Worm (Caenorhabditis elegans) whole organism, L2 larva: ENCODE results near the gene F56C9.6.

Source experiments
- F13H6.1 ChIP-seq: sonication (generic microtip); optimal IDR thresholded peaks from 2 replicates; lab custom pipeline; 2016; ENCODE audit warnings: missing genetic modification characterization, missing compliant biosample characterization
- R02D3.7 ChIP-seq: fragments of 150-350 bp; optimal IDR thresholded peaks from 2 replicates; lab custom pipeline; 2014; ENCODE audit warnings: missing biosample characterization, missing genetic modification characterization
- ZK546.5 ChIP-seq: sonication (generic microtip); optimal IDR thresholded peaks from 2 replicates; lab custom pipeline; 2017; ENCODE audit warnings: missing biosample characterization, missing genetic modification characterization
- alr-1 ChIP-seq: fragments of 150-350 bp; optimal IDR thresholded peaks from 2 replicates; lab custom pipeline; 2014; ENCODE audit warnings: missing biosample characterization, missing genetic modification characterization
- aly-2 ChIP-seq: fragments of 150-350 bp; optimal IDR thresholded peaks from 2 replicates; lab custom pipeline; 2014; ENCODE audit warnings: missing biosample characterization, missing genetic modification characterization
- ama-1 ChIP-seq: fragments of 150-350 bp; optimal IDR thresholded peaks from 2 replicates; lab custom pipeline; 2018; ENCODE audit warnings: inconsistent platforms
- blmp-1 ChIP-seq: sonication (generic microtip); optimal IDR thresholded peaks from 2 replicates; lab custom pipeline; 2017; ENCODE audit warnings: missing genetic modification characterization, mild to moderate bottlenecking, missing compliant biosample characterization, antibody characterized with exemption, moderate library complexity; ENCODE audit not compliant: insufficient read depth
- ceh-16 ChIP-seq: fragments of 150-350 bp; optimal IDR thresholded peaks from 2 replicates; lab custom pipeline; 2014; ENCODE audit warnings: missing biosample characterization, missing genetic modification characterization
- ceh-82 ChIP-seq: fragments of 150-350 bp; optimal IDR thresholded peaks from 2 replicates; lab custom pipeline; 2014; ENCODE audit warnings: missing biosample characterization, missing genetic modification characterization
- crh-2 ChIP-seq: sonication (generic microtip); optimal IDR thresholded peaks from 2 replicates; lab custom pipeline; 2017; ENCODE audit warnings: missing biosample characterization, missing genetic modification characterization
- elt-1 ChIP-seq: fragments of 150-350 bp; optimal IDR thresholded peaks from 2 replicates; lab custom pipeline; 2014; ENCODE audit warnings: missing biosample characterization, missing genetic modification characterization
- elt-3 ChIP-seq: sonication (generic microtip); optimal IDR thresholded peaks from 2 replicates; lab custom pipeline; 2017; ENCODE audit warnings: missing biosample characterization, missing genetic modification characterization
- fos-1 ChIP-seq: fragments of 150-350 bp; optimal IDR thresholded peaks from 2 replicates; lab custom pipeline; 2014; ENCODE audit warnings: missing biosample characterization, missing genetic modification characterization
- gmeb-1 ChIP-seq: fragments of 150-350 bp; optimal IDR thresholded peaks from 2 replicates; lab custom pipeline; 2014; ENCODE audit warnings: missing biosample characterization, missing genetic modification characterization
- lin-11 ChIP-seq: fragments of 150-350 bp; sonication (generic microtip); optimal IDR thresholded peaks from 2 replicates; lab custom pipeline; 2014; ENCODE audit warnings: missing biosample characterization, missing genetic modification characterization, inconsistent platforms, mixed read lengths
- lin-39 ChIP-seq: fragments of 150-350 bp; optimal IDR thresholded peaks from 2 replicates; lab custom pipeline; 2014; ENCODE audit warnings: missing biosample characterization, missing genetic modification reagents, missing genetic modification characterization
- lsy-2 ChIP-seq, 2 experiments: fragments of 150-350 bp in 1 of 2; sonication (generic microtip) in 1 of 2; optimal IDR thresholded peaks; 2 replicates each; lab custom pipeline; 2014 to 2017; ENCODE audit warnings: missing biosample characterization in 2 of 2, missing genetic modification characterization in 2 of 2
- mab-5 ChIP-seq: fragments of 150-350 bp; optimal IDR thresholded peaks from 2 replicates; lab custom pipeline; 2014; ENCODE audit warnings: missing biosample characterization, missing genetic modification characterization
- mbf-1 ChIP-seq: sonication (generic microtip); optimal IDR thresholded peaks from 2 replicates; lab custom pipeline; 2017; ENCODE audit warnings: missing biosample characterization, missing genetic modification characterization
- mdl-1 ChIP-seq, 2 experiments: fragments of 150-350 bp in 1 of 2; sonication (generic microtip) in 1 of 2; optimal IDR thresholded peaks; 2 replicates each; lab custom pipeline; 2017; ENCODE audit warnings: missing biosample characterization in 2 of 2, missing genetic modification characterization in 2 of 2
- nhr-10 ChIP-seq: sonication (generic microtip); optimal IDR thresholded peaks from 2 replicates; lab custom pipeline; 2017; ENCODE audit warnings: missing biosample characterization, missing genetic modification characterization
- nhr-11 ChIP-seq: fragments of 150-350 bp; optimal IDR thresholded peaks from 2 replicates; lab custom pipeline; 2014; ENCODE audit warnings: missing biosample characterization, missing genetic modification characterization
- nhr-129 ChIP-seq: fragments of 150-350 bp; optimal IDR thresholded peaks from 2 replicates; lab custom pipeline; 2014; ENCODE audit warnings: missing biosample characterization, missing genetic modification characterization
- nhr-21 ChIP-seq: fragments of 150-350 bp; optimal IDR thresholded peaks from 2 replicates; lab custom pipeline; 2014; ENCODE audit warnings: missing biosample characterization, missing genetic modification characterization
- nhr-23 ChIP-seq: fragments of 150-350 bp; optimal IDR thresholded peaks from 2 replicates; lab custom pipeline; 2014; ENCODE audit warnings: missing biosample characterization, missing genetic modification reagents, missing genetic modification characterization
- nhr-237 ChIP-seq: fragments of 150-350 bp; optimal IDR thresholded peaks from 2 replicates; lab custom pipeline; 2014; ENCODE audit warnings: missing biosample characterization, missing genetic modification characterization
- nhr-25 ChIP-seq: fragments of 150-350 bp; sonication (generic microtip); optimal IDR thresholded peaks from 3 replicates; lab custom pipeline; 2014; ENCODE audit warnings: missing biosample characterization, missing genetic modification characterization
- nhr-6 ChIP-seq: fragments of 150-350 bp; optimal IDR thresholded peaks from 2 replicates; lab custom pipeline; 2014; ENCODE audit warnings: missing biosample characterization, missing genetic modification characterization
- sma-3 ChIP-seq: sonication (generic microtip); optimal IDR thresholded peaks from 2 replicates; lab custom pipeline; 2016; ENCODE audit warnings: missing genetic modification reagents, missing genetic modification characterization, missing compliant biosample characterization
- sma-9 ChIP-seq, 2 experiments: fragments of 150-350 bp in 1 of 2; sonication (generic microtip) in 1 of 2; optimal IDR thresholded peaks; 2 replicates each; lab custom pipeline; 2014 to 2016; ENCODE audit warnings: missing genetic modification characterization in 2 of 2, mild to moderate bottlenecking in 1 of 2, missing biosample characterization in 1 of 2, missing compliant biosample characterization in 1 of 2, missing genetic modification reagents in 1 of 2, moderate library complexity in 1 of 2
- unc-55 ChIP-seq: fragments of 150-350 bp; sonication (generic microtip); optimal IDR thresholded peaks from 3 replicates; lab custom pipeline; 2014; ENCODE audit warnings: missing biosample characterization, missing genetic modification reagents, missing genetic modification characterization
- zag-1 ChIP-seq: fragments of 150-350 bp; optimal IDR thresholded peaks from 2 replicates; lab custom pipeline; 2014; ENCODE audit warnings: missing biosample characterization, missing genetic modification characterization
- ztf-1 ChIP-seq: fragments of 200-800 bp; sonication (Bioruptor generic); conservative IDR thresholded peaks from 2 replicates; pipeline ENCODE4 v1.3.6; 2022; ENCODE audit warnings: missing genetic modification characterization, missing compliant biosample characterization

The F56C9.6 gene

ce11 chrIII:7333906-7334531 lies 23.4 kb upstream of the F56C9.6 start:
- TF ChIP-seq nhr-129 (tag; lab: Kevin White, UChicago), result peak; percentile 57
- TF ChIP-seq lsy-2 (tag; optimal IDR thresholded peaks at IDR 0.05; lab: Kevin White, UChicago), result peak in 1 of 2 experiments; percentile 12
- peak; percentile 11 for TF ChIP-seq crh-2

DNA sequence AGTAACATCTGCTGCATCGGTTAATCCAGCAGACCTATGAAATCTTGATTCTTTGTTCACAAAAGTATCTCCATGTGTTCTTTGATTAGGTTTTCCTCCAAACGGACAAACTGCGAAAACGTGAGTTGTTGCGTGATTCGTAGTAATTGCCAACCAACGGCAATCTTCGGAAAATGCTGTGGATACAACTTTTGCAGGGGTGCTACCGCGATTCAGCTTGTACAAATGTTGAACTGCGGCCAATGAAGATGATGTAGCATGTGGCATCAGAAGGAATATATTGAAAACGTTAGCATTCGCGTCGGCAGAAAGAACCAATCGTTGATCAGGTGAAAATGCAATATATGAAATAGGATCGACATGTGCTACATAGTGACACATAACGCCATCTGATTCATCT lies 21.1 kb upstream of the F56C9.6 start:
- no peak for TF ChIP-seq gmeb-1 (tag; lab: Kevin White, UChicago)
- no peak for TF ChIP-seq ceh-82 (tag; lab: Kevin White, UChicago)
- no peak for TF ChIP-seq fos-1
- TF ChIP-seq nhr-6 (tag; lab: Kevin White, UChicago), result no peak
- no peak for TF ChIP-seq ztf-1 (GFP tag; lab: Robert Waterston, UW)
- no peak for TF ChIP-seq nhr-10

DNA sequence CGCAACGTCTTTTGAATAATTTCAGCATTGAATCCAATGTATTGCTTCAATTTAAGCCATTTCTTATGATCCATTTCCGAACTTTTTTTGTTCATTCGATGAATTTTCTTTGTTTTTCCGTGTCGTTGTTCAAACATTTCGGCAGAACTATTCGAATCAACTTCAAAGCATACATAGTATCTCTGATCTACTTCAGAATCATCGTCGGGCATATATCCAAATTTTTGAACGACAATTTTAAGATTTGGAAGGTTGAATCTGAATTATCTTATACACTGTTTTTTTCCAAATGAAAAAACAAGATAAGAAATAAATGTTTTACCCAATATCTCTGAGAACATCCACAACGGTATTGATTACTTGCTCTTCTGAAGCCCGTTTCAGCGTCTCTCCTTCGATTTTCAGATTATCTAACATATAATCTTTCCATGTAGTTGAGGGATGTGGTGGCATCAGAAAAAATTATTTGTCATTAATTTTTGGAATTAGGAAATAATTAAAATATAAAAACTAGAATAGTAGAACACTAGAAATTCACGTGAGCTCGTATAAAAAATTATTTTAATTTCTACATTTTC lies 18.7 kb upstream of the F56C9.6 start, which contains the start of gene lab-2:
Gene lab-2 (minus strand): TSS at position 453 of the 578 bp plus-strand sequence.
- TF ChIP-seq lsy-2 (tag; optimal IDR thresholded peaks at IDR 0.05; lab: Kevin White, UChicago) (peak in 1 of 2 experiments; percentile 29), ama-1 (peak; percentile 36), nhr-21 (peak; percentile 30), gmeb-1 (tag; lab: Kevin White, UChicago) (no peak), crh-2 (peak; percentile 26), unc-55 (GFP tag; lab: Kevin White, UChicago) (no peak), nhr-25 (tag; lab: Kevin White, UChicago) (peak; percentile 48)
- TF ChIP-seq, all 48 proteins: peak for 5

ce11 chrIII:7323331-7323730 lies 12.8 kb upstream of the F56C9.6 start:
- TF ChIP-seq F13H6.1, result no peak
- TF ChIP-seq elt-3 (tag; lab: Kevin White, UChicago), result no peak
- no peak for TF ChIP-seq mab-5 (tag; lab: Kevin White, UChicago)
- peak; percentile 57 for TF ChIP-seq fos-1
- no peak for TF ChIP-seq ZK546.5 (tag; lab: Kevin White, UChicago)

DNA sequence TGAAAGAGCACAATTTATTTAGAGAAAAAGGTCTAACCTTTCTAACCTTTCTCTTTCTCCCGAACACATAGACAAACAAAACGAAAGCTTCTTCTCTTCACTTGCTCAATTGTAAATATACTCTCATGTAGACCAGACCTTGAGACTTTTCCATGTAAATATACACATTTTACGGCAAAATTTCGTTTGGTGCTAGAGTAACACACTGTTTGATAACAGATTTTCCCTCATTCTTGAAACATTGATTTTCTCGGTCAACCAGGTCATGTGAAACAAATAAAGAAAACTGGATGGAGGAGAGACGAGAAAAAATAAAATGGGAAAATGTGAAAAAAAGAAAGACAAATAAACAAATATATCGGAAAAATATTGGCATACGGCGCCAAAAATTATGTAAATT lies 11.4 kb upstream of the F56C9.6 start:
- no peak for TF ChIP-seq mbf-1 (tag; lab: Kevin White, UChicago)
- no peak for TF ChIP-seq ztf-1 (GFP tag; lab: Robert Waterston, UW)
- TF ChIP-seq gmeb-1 (tag; lab: Kevin White, UChicago), result no peak
- no peak for TF ChIP-seq mdl-1 (tag; optimal IDR thresholded peaks at IDR 0.05; lab: Kevin White, UChicago)
- TF ChIP-seq nhr-129 (tag; lab: Kevin White, UChicago), result peak; percentile 41
- TF ChIP-seq crh-2, result peak; percentile 11
- no peak for TF ChIP-seq mab-5 (tag; lab: Kevin White, UChicago)
- no peak for TF ChIP-seq ama-1
- TF ChIP-seq sma-9 (GFP tag; optimal IDR thresholded peaks at IDR 0.05; lab: Kevin White, UChicago), result peak; percentile 35
- no peak for TF ChIP-seq sma-9 (tag; optimal IDR thresholded peaks at IDR 0.05; lab: Kevin White, UChicago)
- TF ChIP-seq R02D3.7 (tag; lab: Kevin White, UChicago), result no peak
- no peak for TF ChIP-seq alr-1
- no peak for TF ChIP-seq zag-1 (tag; lab: Kevin White, UChicago)
- no peak for TF ChIP-seq elt-1 (tag; lab: Kevin White, UChicago)
- TF ChIP-seq sma-3 (GFP tag; lab: Kevin White, UChicago), result no peak
- TF ChIP-seq fos-1, result peak; percentile 8
- no peak for TF ChIP-seq ZK546.5 (tag; lab: Kevin White, UChicago)
- TF ChIP-seq nhr-23 (tag; lab: Kevin White, UChicago), result no peak
- no peak for TF ChIP-seq lin-39 (tag; lab: Kevin White, UChicago)
- TF ChIP-seq elt-3 (tag; lab: Kevin White, UChicago), result no peak
- no peak for TF ChIP-seq blmp-1
- TF ChIP-seq nhr-11 (tag; lab: Kevin White, UChicago), result no peak
- no peak for TF ChIP-seq aly-2 (tag; lab: Kevin White, UChicago)
- no peak for TF ChIP-seq nhr-21
- TF ChIP-seq nhr-237 (tag; lab: Kevin White, UChicago), result no peak
- TF ChIP-seq F13H6.1, result peak; percentile 66
- TF ChIP-seq nhr-25 (tag; lab: Kevin White, UChicago), result no peak
- no peak for TF ChIP-seq lin-11 (tag; lab: Kevin White, UChicago)
- TF ChIP-seq ceh-16 (tag; lab: Kevin White, UChicago), result no peak
